Worm (Caenorhabditis elegans) whole organism, young adult: ENCODE measurements around the gene C15H9.2.

Experiments used
- B0035.1 ChIP-seq: sonication (generic microtip); optimal IDR thresholded peaks from 2 replicates; lab custom pipeline; 2016; ENCODE audit warnings: missing genetic modification characterization, mild to moderate bottlenecking, missing compliant biosample characterization, missing genotype, missing genetic modification reagents
- F55B11.4 ChIP-seq: sonication (generic microtip); optimal IDR thresholded peaks from 2 replicates; lab custom pipeline; 2016; ENCODE audit warnings: missing compliant biosample characterization, missing genetic modification characterization, borderline replicate concordance; ENCODE audit not compliant: insufficient read depth
- snpc-1.1 ChIP-seq: sonication (generic microtip); optimal IDR thresholded peaks from 2 replicates; lab custom pipeline; 2017; ENCODE audit warnings: missing genetic modification characterization, mild to moderate bottlenecking, missing compliant biosample characterization, antibody characterized with exemption, moderate library complexity, missing genotype, missing genetic modification reagents; ENCODE audit not compliant: insufficient read depth

- no peak for TF ChIP-seq snpc-1.1 (tag; lab: Kevin White, UChicago)
- TF ChIP-seq F55B11.4 (tag; lab: Kevin White, UChicago), result no peak
- TF ChIP-seq B0035.1 (tag; lab: Kevin White, UChicago), result peak; percentile 78
Observed at ce11 chrX:6091967-6092366, 26.4 kb upstream of the C15H9.2 start, which contains the start of gene hsp-3.
